Fruit fly (Drosophila melanogaster) whole organism, pupa: ENCODE data around the gene CG6178.

Source experiments
- CG10348 ChIP-seq: fragments of 200-800 bp; sonication (Bioruptor generic); IDR thresholded peaks from 2 replicates; pipeline ENCODE4 v1.3.6; 2022; ENCODE audit warnings: missing biosample characterization, missing genetic modification characterization
- CG12605 ChIP-seq: fragments of 200-800 bp; sonication (Bioruptor generic); IDR thresholded peaks from 2 replicates; pipeline ENCODE4 v1.3.6; 2022; ENCODE audit warnings: missing biosample characterization, missing genetic modification characterization
- CG13204 ChIP-seq: fragments of 200-800 bp; sonication (Bioruptor generic); optimal IDR thresholded peaks from 2 replicates; lab custom pipeline; 2018; ENCODE audit warnings: missing biosample characterization, mild to moderate bottlenecking, missing genetic modification characterization, moderate library complexity
- CG14655 ChIP-seq: fragments of 200-800 bp; sonication (Bioruptor generic); optimal IDR thresholded peaks from 3 replicates; lab custom pipeline; 2017; ENCODE audit warnings: mild to moderate bottlenecking, missing biosample characterization, missing genetic modification reagents, missing genetic modification characterization
- CG15710 ChIP-seq: fragments of 200-800 bp; sonication (Bioruptor generic); optimal IDR thresholded peaks from 2 replicates; lab custom pipeline; 2018; ENCODE audit warnings: missing biosample characterization, mild to moderate bottlenecking, missing genetic modification characterization, moderate library complexity
- CG17806 ChIP-seq: fragments of 200-800 bp; sonication (Bioruptor generic); optimal IDR thresholded peaks from 2 replicates; lab custom pipeline; 2018; ENCODE audit warnings: missing biosample characterization, mild to moderate bottlenecking, missing genetic modification characterization, moderate library complexity
- CG32121 ChIP-seq: fragments of 200-800 bp; sonication (Bioruptor generic); IDR thresholded peaks from 2 replicates; pipeline ENCODE4 v1.3.6; 2022; ENCODE audit warnings: missing biosample characterization, missing genetic modification characterization
- CG34367 ChIP-seq: fragments of 200-800 bp; sonication (Bioruptor generic); optimal IDR thresholded peaks from 2 replicates; lab custom pipeline; 2018; ENCODE audit warnings: missing biosample characterization, mild to moderate bottlenecking, missing genetic modification characterization
- CG4496 ChIP-seq: fragments of 200-800 bp; sonication (Bioruptor generic); IDR thresholded peaks from 3 replicates; pipeline ENCODE4 v1.3.6; 2022; ENCODE audit warnings: missing biosample characterization, missing genetic modification characterization
- CG8159 ChIP-seq: fragments of 200-800 bp; sonication (Bioruptor generic); optimal IDR thresholded peaks from 3 replicates; lab custom pipeline; 2018; ENCODE audit warnings: missing biosample characterization, mild to moderate bottlenecking, missing genetic modification characterization, moderate library complexity
- CG8301 ChIP-seq: fragments of 200-800 bp; sonication (Bioruptor generic); optimal IDR thresholded peaks from 2 replicates; lab custom pipeline; 2018; ENCODE audit warnings: missing biosample characterization, mild to moderate bottlenecking, missing genetic modification characterization
- CG9948 ChIP-seq: fragments of 200-800 bp; sonication (Bioruptor generic); optimal IDR thresholded peaks from 2 replicates; lab custom pipeline; 2018; ENCODE audit warnings: missing biosample characterization, mild to moderate bottlenecking, missing genetic modification characterization, moderate library complexity
- D1 ChIP-seq: fragments of 200-800 bp; sonication (Bioruptor generic); optimal IDR thresholded peaks from 2 replicates; lab custom pipeline; 2018; ENCODE audit warnings: missing biosample characterization, mild to moderate bottlenecking, missing genetic modification characterization, moderate library complexity
- EcR ChIP-seq: fragments of 200-800 bp; sonication (Bioruptor generic); optimal IDR thresholded peaks from 3 replicates; lab custom pipeline; 2019; ENCODE audit warnings: missing biosample characterization, missing genetic modification characterization, mild to moderate bottlenecking, moderate library complexity, missing genetic modification reagents
- Ets98B ChIP-seq: fragments of 200-800 bp; sonication (Bioruptor generic); IDR thresholded peaks from 2 replicates; pipeline ENCODE4 v1.3.6; 2022; ENCODE audit warnings: missing biosample characterization, missing genetic modification characterization
- Pif1A ChIP-seq: fragments of 200-800 bp; sonication (Bioruptor generic); optimal IDR thresholded peaks from 3 replicates; lab custom pipeline; 2016; ENCODE audit warnings: missing biosample characterization, missing genetic modification characterization
- Pif1B ChIP-seq: fragments of 200-800 bp; sonication (Bioruptor generic); optimal IDR thresholded peaks from 3 replicates; lab custom pipeline; 2016; ENCODE audit warnings: missing biosample characterization, missing genetic modification characterization
- Snoo ChIP-seq: fragments of 200-800 bp; sonication (Bioruptor generic); optimal IDR thresholded peaks from 3 replicates; lab custom pipeline; 2017; ENCODE audit warnings: missing biosample characterization, mild to moderate bottlenecking, missing genetic modification characterization, inconsistent platforms
- fd96Ca ChIP-seq: fragments of 200-800 bp; sonication (Bioruptor generic); IDR thresholded peaks from 3 replicates; pipeline ENCODE4 v1.3.6; 2022; ENCODE audit warnings: missing biosample characterization, missing genetic modification characterization
- gl ChIP-seq: fragments of 200-800 bp; sonication (Bioruptor generic); optimal IDR thresholded peaks from 2 replicates; lab custom pipeline; 2018; ENCODE audit warnings: missing biosample characterization, mild to moderate bottlenecking, missing genetic modification characterization
- rn ChIP-seq: fragments of 200-800 bp; sonication (Bioruptor generic); IDR thresholded peaks from 2 replicates; pipeline ENCODE4 v1.3.6; 2022; ENCODE audit warnings: missing biosample characterization, missing genetic modification characterization

Gene CG6178

DNA sequence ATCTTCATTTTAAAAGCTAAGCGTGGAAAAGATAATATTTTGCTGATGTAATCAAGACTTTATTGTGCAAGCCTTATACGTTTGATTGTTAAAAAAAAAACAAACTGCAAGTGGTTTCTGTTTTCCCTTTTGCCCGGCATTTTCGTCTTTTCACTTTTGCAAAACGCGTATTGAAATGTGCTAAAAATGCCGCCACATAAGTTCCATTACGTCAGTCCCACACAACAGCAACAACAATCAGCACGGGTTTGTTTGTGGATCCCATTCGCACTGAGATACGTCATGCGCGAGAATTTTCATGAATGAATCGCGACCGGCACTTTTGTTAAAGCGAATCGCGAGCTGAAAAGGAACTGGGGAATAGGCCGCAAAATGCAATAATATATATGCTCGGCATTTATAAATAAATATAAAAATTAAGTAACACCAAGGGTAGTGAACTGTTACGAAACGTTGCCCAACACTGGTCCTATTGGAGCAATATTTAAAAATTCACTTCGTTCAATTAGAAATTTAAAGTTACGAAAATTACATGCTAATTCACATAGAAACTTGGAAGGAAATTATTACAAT lies 46.0 kb upstream of the CG6178 start:
- TF ChIP-seq CG34367 (tag; lab: Kevin White, UChicago) (peak; percentile 5), D1 (no peak), CG14655 (GFP tag; lab: Kevin White, UChicago) (peak; percentile 17), CG12605 (GFP tag; lab: Robert Waterston, UW) (no peak), CG8159 (tag; lab: Kevin White, UChicago) (peak; percentile 10), CG8301 (peak; percentile 46), CG10348 (GFP tag; lab: Robert Waterston, UW) (no peak), Pif1B (GFP tag; lab: Kevin White, UChicago) (peak; percentile 82), CG17806 (tag; lab: Kevin White, UChicago) (peak; percentile 41), Pif1A (GFP tag; lab: Kevin White, UChicago) (peak; percentile 79), EcR (GFP tag; lab: Kevin White, UChicago) (peak; percentile 94), CG15710 (tag; lab: Kevin White, UChicago) (peak; percentile 1), Snoo (tag; lab: Kevin White, UChicago) (peak; percentile 47)

DNA sequence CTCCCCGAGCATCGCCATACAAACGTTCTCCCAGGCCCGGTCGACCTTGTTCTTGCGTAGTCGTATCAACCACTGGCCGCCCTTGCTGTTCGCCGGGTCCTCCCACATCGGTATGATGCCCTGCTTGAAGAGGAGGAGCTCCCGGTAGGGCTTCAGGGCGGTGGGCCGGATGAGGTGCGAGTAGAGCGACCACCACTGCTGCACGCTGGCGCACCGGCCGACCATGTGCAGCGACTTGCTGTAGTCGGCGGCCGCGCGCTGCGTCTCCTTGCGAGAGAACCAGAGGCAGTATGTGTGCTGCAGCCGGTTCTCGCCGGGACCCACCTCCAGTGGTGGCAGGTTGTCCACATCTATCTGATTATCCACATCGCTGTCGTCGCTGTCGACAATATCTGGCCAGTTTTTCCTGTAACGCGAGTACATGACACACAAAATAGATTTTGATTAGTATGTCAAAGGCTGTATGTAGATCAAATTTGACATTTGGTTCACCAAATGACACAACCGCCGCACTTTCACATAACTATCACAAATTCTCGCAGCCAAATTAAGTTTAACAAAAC lies 45.2 kb upstream of the CG6178 start, which contains the start of gene CG10694:
TSS of gene CG10694 (plus strand) at position 513 of the 563 bp plus-strand sequence.
- TF ChIP-seq CG34367 (tag; lab: Kevin White, UChicago) (no peak), CG17806 (tag; lab: Kevin White, UChicago) (no peak), CG10348 (GFP tag; lab: Robert Waterston, UW) (no peak), D1 (no peak)

DNA sequence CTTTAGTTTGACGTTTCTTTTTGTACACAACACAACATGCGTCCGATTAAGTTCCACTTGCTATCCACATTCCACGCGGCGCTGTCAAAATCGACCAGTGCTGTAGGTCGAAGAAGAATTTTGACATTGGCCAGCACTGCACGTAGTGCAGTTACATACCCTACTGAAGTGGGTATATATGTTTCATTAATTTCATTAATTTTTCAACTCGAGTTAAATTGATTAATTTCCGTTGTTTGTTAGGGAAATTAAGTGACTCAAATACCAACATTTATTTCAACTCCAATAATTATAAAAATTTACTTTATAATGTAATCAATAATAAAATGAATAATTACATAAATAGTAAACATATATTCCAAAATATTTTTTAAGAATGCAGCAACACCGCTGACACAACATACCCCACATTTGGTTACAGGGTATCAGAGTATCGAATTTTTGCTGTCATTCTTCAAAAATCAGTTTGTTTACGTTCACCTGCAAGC lies 43.2 kb upstream of the CG6178 start, which contains the start of the genes eIF4EHP and CG18428:
TSS of gene eIF4EHP (minus strand) at position 59 of the 488 bp plus-strand sequence.
TSS of gene CG18428 (plus strand) at position 435 of the 488 bp plus-strand sequence.
- TF ChIP-seq rn (no peak), Ets98B (GFP tag; lab: Robert Waterston, UW) (no peak), EcR (GFP tag; lab: Kevin White, UChicago) (peak; percentile 78), CG9948 (tag; lab: Kevin White, UChicago) (peak; percentile 100), Snoo (tag; lab: Kevin White, UChicago) (peak; percentile 99), CG4496 (GFP tag; lab: Robert Waterston, UW) (no peak), fd96Ca (GFP tag; lab: Robert Waterston, UW) (0 out of 3 replicates have a peak, but pooled peaks have one; percentile 93), CG13204 (peak; percentile 98), CG34367 (tag; lab: Kevin White, UChicago) (peak; percentile 99), D1 (peak; percentile 100), CG10348 (GFP tag; lab: Robert Waterston, UW) (no peak), CG15710 (tag; lab: Kevin White, UChicago) (peak; percentile 100), CG8301 (peak; percentile 100), gl (tag; lab: Kevin White, UChicago) (peak; percentile 94), CG12605 (GFP tag; lab: Robert Waterston, UW) (no peak; the same call in 1 of the 2 replicates), CG32121 (no peak), Pif1A (GFP tag; lab: Kevin White, UChicago) (peak; percentile 97), CG14655 (GFP tag; lab: Kevin White, UChicago) (peak; percentile 100), CG17806 (tag; lab: Kevin White, UChicago) (peak; percentile 100), Pif1B (GFP tag; lab: Kevin White, UChicago) (peak; percentile 90), CG8159 (tag; lab: Kevin White, UChicago) (peak; percentile 100)

DNA sequence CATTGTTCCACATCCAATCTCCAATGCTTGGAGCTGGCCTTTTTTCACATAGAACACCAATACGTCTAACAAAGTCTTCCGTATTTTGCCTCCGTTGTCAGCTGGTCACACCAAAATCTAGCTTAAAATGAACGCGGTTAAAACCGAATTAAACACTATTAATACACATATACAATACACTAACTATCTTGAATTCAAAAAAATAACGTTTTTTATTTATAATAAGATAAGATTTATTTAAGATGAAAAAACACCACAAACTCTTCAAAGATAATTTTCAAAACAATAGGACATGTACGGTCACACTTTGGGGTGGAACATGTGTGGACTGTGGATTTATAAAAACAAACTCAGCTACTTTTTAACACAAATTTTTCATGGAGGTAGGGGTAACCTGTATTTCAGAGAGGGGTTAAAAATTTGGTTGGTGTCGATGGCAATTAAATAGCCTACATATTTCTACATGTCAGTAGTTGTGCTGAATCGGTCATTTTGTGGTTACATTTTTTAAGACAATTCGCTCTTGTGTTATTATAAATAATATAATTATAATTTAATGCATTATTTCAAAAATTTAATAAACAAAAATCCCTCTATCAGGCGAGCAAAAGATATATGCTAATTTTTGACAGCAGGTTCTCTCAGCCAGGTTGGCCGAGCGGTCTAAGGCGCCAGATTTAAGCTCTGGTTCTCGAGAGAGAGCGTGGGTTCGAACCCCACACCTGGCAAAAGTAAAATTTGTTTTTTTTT lies 39.7 kb upstream of the CG6178 start, which contains the start of gene CG13605:
TSS of gene CG13605 (minus strand) at position 70 of the 750 bp plus-strand sequence.
- TF ChIP-seq Pif1A (GFP tag; lab: Kevin White, UChicago) (peak; percentile 62), CG13204 (no peak), CG12605 (GFP tag; lab: Robert Waterston, UW) (peak; percentile 37; the same call in 1 of the 2 replicates), CG8159 (tag; lab: Kevin White, UChicago) (peak; percentile 51), Ets98B (GFP tag; lab: Robert Waterston, UW) (peak; percentile 82), fd96Ca (GFP tag; lab: Robert Waterston, UW) (peak; percentile 66), CG4496 (GFP tag; lab: Robert Waterston, UW) (peak; percentile 86), CG9948 (tag; lab: Kevin White, UChicago) (peak; percentile 24), CG17806 (tag; lab: Kevin White, UChicago) (peak; percentile 54), D1 (no peak), CG14655 (GFP tag; lab: Kevin White, UChicago) (peak; percentile 61), gl (tag; lab: Kevin White, UChicago) (no peak), Pif1B (GFP tag; lab: Kevin White, UChicago) (peak; percentile 79), CG10348 (GFP tag; lab: Robert Waterston, UW) (no peak), CG34367 (tag; lab: Kevin White, UChicago) (peak; percentile 25), CG8301 (peak; percentile 51), Snoo (tag; lab: Kevin White, UChicago) (peak; percentile 69), EcR (GFP tag; lab: Kevin White, UChicago) (no peak), rn (no peak), CG32121 (peak; percentile 77), CG15710 (tag; lab: Kevin White, UChicago) (peak; percentile 39)
